Fruit fly (Drosophila melanogaster): Measurements from ENCODE around the gene CG34136.

The CG34136 gene

DNA sequence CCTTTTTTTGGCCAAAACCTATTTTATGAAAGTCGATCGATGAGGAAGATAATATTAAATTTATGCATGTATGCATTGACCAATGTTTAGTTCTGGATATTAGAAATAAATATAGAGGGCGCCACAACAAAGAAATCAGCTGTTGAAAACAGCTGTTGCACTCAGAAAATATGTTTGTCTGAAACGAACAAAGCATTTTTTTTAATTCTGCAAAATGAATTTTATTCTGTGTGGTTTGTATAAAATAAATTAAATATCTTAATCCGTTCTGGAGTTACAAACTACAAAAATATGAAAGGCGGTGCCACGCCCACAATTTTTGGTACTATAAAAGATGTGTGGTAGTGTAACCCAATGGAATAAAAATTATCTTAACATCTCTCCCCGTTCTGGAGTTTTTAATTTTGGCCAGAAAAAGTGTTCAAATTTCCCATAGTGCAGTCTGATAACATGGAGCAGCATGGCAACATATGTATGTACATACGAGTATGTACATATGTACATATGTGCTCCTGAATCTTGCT is 12.1 kb downstream of the CG34136 start:
- TF ChIP-seq CG4496 (GFP tag; IDR thresholded peaks at IDR 0.05): peak; percentile 23; the same call in 1 of the 3 replicates
- peak; percentile 42 for TF ChIP-seq CG8159 (tag; optimal IDR thresholded peaks at IDR 0.05)
- TF ChIP-seq D1 (tag; optimal IDR thresholded peaks at IDR 0.05): peak; percentile 10
- no peak for TF ChIP-seq CG12605 (GFP tag; IDR thresholded peaks at IDR 0.05)
- no peak for TF ChIP-seq CG17806 (tag; optimal IDR thresholded peaks at IDR 0.05)
- peak; percentile 61 for TF ChIP-seq CG14655 (GFP tag; optimal IDR thresholded peaks at IDR 0.05)
- TF ChIP-seq rn (GFP tag; IDR thresholded peaks at IDR 0.05): no peak
- TF ChIP-seq CG32121 (GFP tag; IDR thresholded peaks at IDR 0.05): no peak
- TF ChIP-seq EcR (GFP tag; optimal IDR thresholded peaks at IDR 0.05): no peak
- TF ChIP-seq Pif1A (GFP tag; optimal IDR thresholded peaks at IDR 0.05): peak; percentile 22
- TF ChIP-seq fd96Ca (GFP tag; IDR thresholded peaks at IDR 0.05): no peak
- no peak for TF ChIP-seq Snoo (tag; optimal IDR thresholded peaks at IDR 0.05)
- TF ChIP-seq Pif1B (GFP tag; optimal IDR thresholded peaks at IDR 0.05): peak; percentile 28
- no peak for TF ChIP-seq gl (tag; optimal IDR thresholded peaks at IDR 0.05)
- TF ChIP-seq CG8301 (tag; optimal IDR thresholded peaks at IDR 0.05): no peak
- TF ChIP-seq CG34367 (tag; optimal IDR thresholded peaks at IDR 0.05): peak; percentile 18
- no peak for TF ChIP-seq Ets98B (GFP tag; IDR thresholded peaks at IDR 0.05)
- TF ChIP-seq CG10348 (GFP tag; IDR thresholded peaks at IDR 0.05): no peak
- TF ChIP-seq CG13204 (GFP tag; optimal IDR thresholded peaks at IDR 0.05): no peak

DNA sequence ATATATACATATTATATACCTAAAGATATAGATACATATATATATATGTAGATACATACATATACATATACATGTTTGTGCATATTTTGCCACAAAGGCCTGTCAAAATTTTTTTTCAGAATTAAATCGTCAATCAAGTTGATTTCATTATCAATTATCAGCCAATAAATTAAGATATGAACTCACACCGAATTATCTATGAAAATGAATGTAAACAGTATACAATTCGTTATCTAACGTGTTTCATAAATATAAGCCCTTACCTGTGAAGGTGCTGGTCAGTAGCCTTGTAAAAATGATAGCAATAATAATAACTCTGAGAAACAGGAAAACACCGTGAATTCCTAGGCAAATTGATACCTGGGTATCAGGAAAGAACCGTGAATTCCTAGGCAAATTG is 13.0 kb downstream of the CG34136 start:
- TF ChIP-seq Snoo (tag; optimal IDR thresholded peaks at IDR 0.05): no peak
- TF ChIP-seq rn (GFP tag; IDR thresholded peaks at IDR 0.05): no peak

DNA sequence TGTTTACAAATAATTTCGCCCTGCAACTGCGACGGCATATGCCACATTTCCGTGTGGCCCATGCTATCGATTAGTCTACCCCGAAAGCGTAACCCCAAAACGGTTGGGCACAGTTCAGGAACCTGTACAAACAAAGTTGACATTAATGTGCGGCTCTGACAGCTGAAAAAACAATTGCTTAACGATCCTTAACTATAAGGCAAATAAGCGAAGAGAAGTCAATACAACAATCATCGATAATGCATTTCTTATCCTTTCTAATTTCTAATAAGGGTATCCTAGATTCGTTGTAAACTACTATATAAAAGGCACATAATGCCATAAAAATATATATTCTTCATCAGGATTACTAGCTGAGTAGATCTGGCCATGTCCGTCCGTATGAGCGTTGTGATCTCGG is 15.1 kb downstream of the CG34136 start:
- TF ChIP-seq CG15710 (tag; optimal IDR thresholded peaks at IDR 0.05): no peak
- TF ChIP-seq Pif1A (GFP tag; optimal IDR thresholded peaks at IDR 0.05): no peak
- TF ChIP-seq Ets98B (GFP tag; IDR thresholded peaks at IDR 0.05): no peak
- no peak for TF ChIP-seq EcR (GFP tag; optimal IDR thresholded peaks at IDR 0.05)
- no peak; the same call in 2 of the 3 replicates for TF ChIP-seq CG4496 (GFP tag; IDR thresholded peaks at IDR 0.05)
- no peak for TF ChIP-seq CG8301 (tag; optimal IDR thresholded peaks at IDR 0.05)
- no peak for TF ChIP-seq CG13204 (GFP tag; optimal IDR thresholded peaks at IDR 0.05)
- no peak for TF ChIP-seq gl (tag; optimal IDR thresholded peaks at IDR 0.05)
- TF ChIP-seq CG34367 (tag; optimal IDR thresholded peaks at IDR 0.05): no peak
- TF ChIP-seq CG17806 (tag; optimal IDR thresholded peaks at IDR 0.05): no peak
- TF ChIP-seq fd96Ca (GFP tag; IDR thresholded peaks at IDR 0.05): no peak
- no peak for TF ChIP-seq CG9948 (tag; optimal IDR thresholded peaks at IDR 0.05)
- no peak for TF ChIP-seq CG32121 (GFP tag; IDR thresholded peaks at IDR 0.05)
- TF ChIP-seq Snoo (tag; optimal IDR thresholded peaks at IDR 0.05): no peak
- no peak for TF ChIP-seq Pif1B (GFP tag; optimal IDR thresholded peaks at IDR 0.05)
- no peak for TF ChIP-seq CG10348 (GFP tag; IDR thresholded peaks at IDR 0.05)
- no peak for TF ChIP-seq CG12605 (GFP tag; IDR thresholded peaks at IDR 0.05)
- no peak for TF ChIP-seq CG8159 (tag; optimal IDR thresholded peaks at IDR 0.05)
- TF ChIP-seq rn (GFP tag; IDR thresholded peaks at IDR 0.05): no peak
- TF ChIP-seq CG14655 (GFP tag; optimal IDR thresholded peaks at IDR 0.05): no peak

DNA sequence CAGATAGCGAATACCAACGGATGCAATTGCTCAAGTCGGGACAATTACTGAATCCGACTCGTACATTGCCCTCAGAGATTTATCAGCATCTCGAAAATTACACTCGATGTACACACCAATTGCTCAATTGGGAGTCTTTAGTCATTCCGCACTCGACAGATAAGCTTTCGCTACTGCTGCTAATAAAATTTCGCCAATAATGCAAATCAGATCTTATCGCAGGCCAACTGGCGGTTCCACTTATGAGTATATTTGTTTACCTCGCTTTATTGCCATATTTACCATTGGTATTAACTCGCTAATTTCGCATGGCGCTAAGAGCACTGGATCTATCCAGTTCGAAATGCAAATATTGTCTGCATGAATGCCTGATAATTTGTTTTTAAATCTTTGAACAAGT is 16.8 kb downstream of the CG34136 start:
- no peak for TF ChIP-seq CG10348 (GFP tag; IDR thresholded peaks at IDR 0.05)
- TF ChIP-seq CG15710 (tag; optimal IDR thresholded peaks at IDR 0.05): no peak
- TF ChIP-seq Ets98B (GFP tag; IDR thresholded peaks at IDR 0.05): no peak
- TF ChIP-seq Snoo (tag; optimal IDR thresholded peaks at IDR 0.05): no peak
- TF ChIP-seq CG8159 (tag; optimal IDR thresholded peaks at IDR 0.05): no peak

DNA sequence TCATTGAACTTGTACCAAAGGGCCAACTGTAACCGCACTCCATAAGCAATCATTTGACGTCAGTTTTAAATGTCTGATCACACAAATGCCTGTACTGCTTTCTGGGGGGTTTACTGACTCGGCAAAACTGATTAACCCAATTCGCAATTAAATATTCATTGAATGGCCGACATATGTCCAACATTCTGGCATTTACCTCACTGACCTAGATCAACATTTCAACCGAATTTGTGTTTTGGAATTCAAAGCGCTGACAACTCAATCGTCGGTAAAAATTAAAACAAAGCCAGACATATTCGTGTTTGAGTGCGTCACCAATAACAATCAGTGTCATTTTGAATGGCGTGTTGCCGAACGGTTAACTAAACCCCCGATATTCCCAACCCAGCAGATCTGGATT is 19.0 kb downstream of the CG34136 start:
- TF ChIP-seq EcR (GFP tag; optimal IDR thresholded peaks at IDR 0.05) (no peak), Snoo (tag; optimal IDR thresholded peaks at IDR 0.05) (no peak), CG12605 (GFP tag; IDR thresholded peaks at IDR 0.05) (no peak), CG9948 (tag; optimal IDR thresholded peaks at IDR 0.05) (no peak), Ets98B (GFP tag; IDR thresholded peaks at IDR 0.05) (no peak), Pif1A (GFP tag; optimal IDR thresholded peaks at IDR 0.05) (no peak), CG14655 (GFP tag; optimal IDR thresholded peaks at IDR 0.05) (no peak), D1 (tag; optimal IDR thresholded peaks at IDR 0.05) (no peak), gl (tag; optimal IDR thresholded peaks at IDR 0.05) (no peak), CG15710 (tag; optimal IDR thresholded peaks at IDR 0.05) (no peak), fd96Ca (GFP tag; IDR thresholded peaks at IDR 0.05) (no peak), CG34367 (tag; optimal IDR thresholded peaks at IDR 0.05) (no peak), Pif1B (GFP tag; optimal IDR thresholded peaks at IDR 0.05) (no peak), CG32121 (GFP tag; IDR thresholded peaks at IDR 0.05) (no peak), CG13204 (GFP tag; optimal IDR thresholded peaks at IDR 0.05) (no peak), CG8159 (tag; optimal IDR thresholded peaks at IDR 0.05) (no peak), CG17806 (tag; optimal IDR thresholded peaks at IDR 0.05) (no peak), CG4496 (GFP tag; IDR thresholded peaks at IDR 0.05) (no peak)

- TF ChIP-seq CG8159 (tag; optimal IDR thresholded peaks at IDR 0.05) (no peak), CG9948 (tag; optimal IDR thresholded peaks at IDR 0.05) (no peak), Snoo (tag; optimal IDR thresholded peaks at IDR 0.05) (no peak), CG15710 (tag; optimal IDR thresholded peaks at IDR 0.05) (no peak), Pif1A (GFP tag; optimal IDR thresholded peaks at IDR 0.05) (no peak), fd96Ca (GFP tag; IDR thresholded peaks at IDR 0.05) (no peak), gl (tag; optimal IDR thresholded peaks at IDR 0.05) (no peak)
Observed at dm6 chr2L:21135764-21136163, 39.0 kb downstream of the CG34136 start.

Measured in whole organism, pupa.